Worm (Caenorhabditis elegans) whole organism, L4/young adult: ENCODE results near the gene srg-69.
A peak's percentile ranks its signal among the peaks of the same experiment; 100 is the strongest.

Experiments
- W03F9.2 ChIP-seq: fragments of 150-350 bp; optimal IDR thresholded peaks from 2 replicates; lab custom pipeline; 2014; ENCODE audit warnings: missing biosample characterization, missing genetic modification characterization
- dao-5 ChIP-seq: sonication (generic microtip); optimal IDR thresholded peaks from 2 replicates; lab custom pipeline; 2016; ENCODE audit warnings: missing genotype, missing genetic modification characterization, moderate library complexity, missing compliant biosample characterization
- him-1 ChIP-seq: sonication (generic microtip); optimal IDR thresholded peaks from 2 replicates; lab custom pipeline; 2016; ENCODE audit warnings: missing genotype, missing genetic modification reagents, missing genetic modification characterization, missing compliant biosample characterization

srg-69 gene

ce11 chrII:5355384-5355783 lies at the start of gene srg-69:
Gene srg-69 (plus strand): TSS chrII:5355684.
- TF ChIP-seq W03F9.2 (tag; lab: Kevin White, UChicago) (no peak), dao-5 (tag; lab: Kevin White, UChicago) (no peak), him-1 (tag; lab: Kevin White, UChicago) (no peak)

DNA sequence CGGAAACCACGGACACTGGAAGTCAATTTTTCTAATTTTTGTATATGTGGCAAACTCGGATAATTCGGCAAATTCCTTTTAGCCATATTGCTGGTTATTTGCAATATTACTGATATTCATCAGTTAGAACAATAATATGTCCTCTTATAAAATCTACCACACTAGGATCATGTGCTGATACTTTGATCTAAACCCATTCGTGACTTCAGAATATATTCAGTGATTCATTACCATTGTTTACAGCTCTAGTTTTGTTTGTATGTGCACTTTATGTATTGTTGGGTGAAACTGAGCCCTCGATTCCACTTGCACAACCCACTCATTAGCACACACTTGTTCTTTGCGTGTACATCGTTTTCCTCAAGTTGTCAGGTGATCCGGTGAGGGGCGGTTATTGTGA lies 49.3 kb upstream of the srg-69 start:
- TF ChIP-seq dao-5 (tag; lab: Kevin White, UChicago) (no peak), W03F9.2 (tag; lab: Kevin White, UChicago) (no peak), him-1 (tag; lab: Kevin White, UChicago) (no peak)

- no peak for TF ChIP-seq W03F9.2 (tag; lab: Kevin White, UChicago)
- no peak for TF ChIP-seq dao-5 (tag; lab: Kevin White, UChicago)
- no peak for TF ChIP-seq him-1 (tag; lab: Kevin White, UChicago)
Observed at ce11 chrII:5307203-5307602, 48.3 kb upstream of the srg-69 start.

- TF ChIP-seq him-1 (tag; lab: Kevin White, UChicago) (no peak), dao-5 (tag; lab: Kevin White, UChicago) (no peak), W03F9.2 (tag; lab: Kevin White, UChicago) (no peak)
Observed at ce11 chrII:5308961-5309360, 46.5 kb upstream of the srg-69 start.

ce11 chrII:5309720-5310119 lies 45.8 kb upstream of the srg-69 start:
- TF ChIP-seq him-1 (tag; lab: Kevin White, UChicago) (no peak), dao-5 (tag; lab: Kevin White, UChicago) (no peak), W03F9.2 (tag; lab: Kevin White, UChicago) (no peak)

ce11 chrII:5310795-5311194 lies 44.7 kb upstream of the srg-69 start:
- TF ChIP-seq him-1 (tag; lab: Kevin White, UChicago) (no peak), dao-5 (tag; lab: Kevin White, UChicago) (no peak), W03F9.2 (tag; lab: Kevin White, UChicago) (no peak)

DNA sequence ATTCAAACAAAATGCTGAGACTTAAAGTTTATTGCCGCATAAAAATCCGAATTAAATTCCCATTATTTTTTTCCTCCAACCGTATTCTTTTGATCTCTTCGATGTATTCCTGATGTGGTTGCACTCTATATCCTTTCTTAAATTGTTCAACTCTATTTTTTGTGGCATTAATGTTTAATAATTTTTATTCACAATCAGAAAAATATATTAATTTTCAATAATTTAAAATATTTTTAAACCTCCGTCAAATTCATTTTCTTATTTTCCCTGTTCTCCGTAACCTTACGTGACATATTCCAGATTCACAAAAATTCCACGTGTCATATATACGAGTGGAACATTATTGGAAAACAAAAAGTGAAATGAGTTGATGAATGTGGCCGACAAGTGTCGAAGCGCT lies 43.7 kb upstream of the srg-69 start, which contains the start of gene gcy-12:
gcy-12 (plus strand) TSS at position 301 of the 400 bp plus-strand sequence.
- TF ChIP-seq dao-5 (tag; lab: Kevin White, UChicago) (no peak), W03F9.2 (tag; lab: Kevin White, UChicago) (no peak), him-1 (tag; lab: Kevin White, UChicago) (no peak)

DNA sequence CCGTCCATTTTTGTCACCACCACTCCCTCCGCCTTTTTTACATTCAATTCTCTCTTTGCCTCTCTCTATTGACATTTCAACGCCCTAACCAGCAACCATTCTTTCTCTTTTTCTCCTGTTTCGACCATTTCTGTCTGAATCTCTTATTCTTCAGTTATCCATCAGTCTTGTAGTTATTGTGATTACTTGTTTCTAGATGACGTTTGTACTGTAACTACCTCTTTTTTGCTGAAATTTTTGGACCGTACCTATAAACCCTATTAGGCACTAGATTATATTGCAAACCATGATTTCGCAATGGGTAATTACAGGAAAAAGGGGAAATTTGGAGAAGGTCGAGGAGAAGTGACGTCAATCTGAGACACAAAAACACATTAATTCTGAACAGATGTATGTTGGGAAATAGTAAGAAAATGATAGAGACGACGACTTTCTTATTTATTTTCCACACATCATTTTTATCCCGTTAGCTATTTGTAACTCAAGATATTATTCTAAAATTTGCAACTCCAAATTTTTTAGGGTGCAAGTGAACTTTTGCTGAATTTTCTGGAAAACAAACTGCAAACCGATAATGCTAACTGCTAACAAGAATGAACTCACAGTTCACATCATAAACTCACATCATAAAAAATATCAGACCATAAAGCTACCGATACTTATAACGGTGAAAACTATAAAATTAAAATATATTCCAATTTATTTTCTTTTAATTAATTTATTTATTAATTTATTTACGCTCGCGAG lies 35.1 kb upstream of the srg-69 start:
- TF ChIP-seq him-1 (tag; lab: Kevin White, UChicago) (no peak), dao-5 (tag; lab: Kevin White, UChicago) (no peak), W03F9.2 (tag; lab: Kevin White, UChicago) (no peak)

ce11 chrII:5321718-5322286 lies 33.7 kb upstream of the srg-69 start:
- no peak for TF ChIP-seq him-1 (tag; lab: Kevin White, UChicago)
- peak; percentile 8 for TF ChIP-seq W03F9.2 (tag; lab: Kevin White, UChicago)

DNA sequence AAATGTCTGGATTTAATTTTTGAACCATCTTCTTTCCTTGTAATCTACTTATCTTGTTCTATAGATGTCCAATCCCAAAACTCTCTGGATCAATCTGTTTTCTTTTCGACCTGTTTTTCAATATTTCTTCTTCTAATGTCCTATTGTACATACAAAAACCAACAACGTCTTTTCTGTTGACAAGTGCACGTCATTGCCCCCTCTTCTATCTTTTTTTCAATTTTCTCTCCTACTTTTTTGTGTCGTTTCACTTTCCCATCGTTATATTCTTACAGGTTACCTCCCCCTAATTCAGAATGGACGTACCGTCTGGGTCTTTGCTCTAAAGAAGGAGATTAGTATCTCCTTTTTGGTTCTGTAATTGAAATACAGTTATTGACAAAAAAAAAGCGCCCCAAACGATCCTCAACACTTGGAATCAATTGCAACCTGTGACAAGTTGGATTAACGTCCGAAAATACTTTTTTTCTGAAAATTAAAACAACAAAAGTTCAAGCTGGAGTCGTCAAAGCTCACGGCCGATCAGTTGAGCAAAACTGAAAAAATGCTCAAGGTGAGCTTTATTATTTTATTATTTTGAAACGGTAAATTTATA lies 32.7 kb upstream of the srg-69 start, which contains the start of gene vhp-1:
vhp-1 (plus strand) TSS at position 545 of the 595 bp plus-strand sequence.
- TF ChIP-seq W03F9.2 (tag; lab: Kevin White, UChicago) (no peak), dao-5 (tag; lab: Kevin White, UChicago) (no peak), him-1 (tag; lab: Kevin White, UChicago) (no peak)

ce11 chrII:5323773-5324172 lies 31.7 kb upstream of the srg-69 start:
- TF ChIP-seq W03F9.2 (tag; lab: Kevin White, UChicago) (no peak), him-1 (tag; lab: Kevin White, UChicago) (no peak), dao-5 (tag; lab: Kevin White, UChicago) (no peak)

DNA sequence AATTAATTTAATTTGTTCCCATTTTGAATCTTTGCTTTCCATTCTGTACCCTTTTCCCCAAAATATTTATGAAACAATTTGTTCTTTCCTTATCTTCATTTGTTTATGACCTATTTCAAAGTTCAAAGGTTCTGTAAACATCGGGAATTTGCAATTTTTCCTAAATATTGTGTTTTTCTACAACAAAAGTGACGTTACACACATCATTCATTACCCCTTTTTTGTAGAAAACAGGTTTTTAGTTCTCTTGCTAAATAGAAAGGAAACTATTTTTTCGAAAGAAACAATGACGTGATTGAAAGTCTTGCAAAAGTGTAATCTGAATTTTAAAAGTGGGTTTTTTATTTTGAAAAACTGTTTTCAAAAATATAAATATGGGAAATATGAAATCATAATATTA lies 30.8 kb upstream of the srg-69 start:
- TF ChIP-seq dao-5 (tag; lab: Kevin White, UChicago) (no peak), him-1 (tag; lab: Kevin White, UChicago) (no peak), W03F9.2 (tag; lab: Kevin White, UChicago) (no peak)

DNA sequence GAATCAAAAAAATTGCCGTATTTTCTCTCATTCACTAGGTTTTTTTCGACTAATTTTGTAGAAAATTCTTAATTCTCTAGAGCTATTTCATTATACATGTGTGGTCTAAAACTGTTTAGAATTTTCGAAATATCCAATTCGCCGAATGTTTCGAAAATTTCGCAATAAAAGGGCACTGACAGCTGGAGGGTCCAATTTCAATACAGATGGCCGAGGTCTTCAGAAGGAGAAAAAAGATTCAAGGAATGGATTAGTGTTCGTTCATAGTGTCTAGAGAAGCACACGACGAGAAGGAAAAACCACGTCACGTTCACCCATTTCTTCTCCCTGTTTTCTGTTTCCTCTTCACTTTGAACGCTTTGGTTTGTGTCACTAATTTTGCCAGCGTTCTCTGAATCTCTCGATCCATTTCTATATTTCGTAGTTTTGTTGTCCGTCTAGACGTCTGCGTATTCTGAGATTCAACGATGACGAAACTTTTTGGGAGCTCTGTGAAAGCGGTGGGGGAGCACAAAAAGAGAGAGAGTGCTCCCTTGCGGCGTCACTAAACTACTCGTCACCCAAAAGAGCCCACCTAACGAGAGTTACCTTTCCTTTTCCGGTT lies 29.4 kb upstream of the srg-69 start:
- TF ChIP-seq W03F9.2 (tag; lab: Kevin White, UChicago) (no peak), him-1 (tag; lab: Kevin White, UChicago) (peak; percentile 74), dao-5 (tag; lab: Kevin White, UChicago) (no peak)
